Worm (Caenorhabditis elegans): ENCODE measurements around the gene act-1.

The act-1 gene

ce11 chrV:11124922-11125321 is 44.1 kb downstream of the act-1 start, which contains the start of gene C06H2.2:
Gene C06H2.2, plus strand, starts transcription at chrV:11125222.
- TF ChIP-seq ztf-11 (tag; optimal IDR thresholded peaks at IDR 0.05) (no peak), lin-13 (tag; optimal IDR thresholded peaks at IDR 0.05) (no peak), flh-1 (GFP tag; optimal IDR thresholded peaks at IDR 0.05) (no peak), ham-2 (GFP tag; optimal IDR thresholded peaks at IDR 0.05) (no peak), ceh-43 (GFP tag; optimal IDR thresholded peaks at IDR 0.05) (no peak), sem-2 (GFP tag; optimal IDR thresholded peaks at IDR 0.05) (no peak), nhr-237 (tag; optimal IDR thresholded peaks at IDR 0.05) (no peak), unc-120 (tag; optimal IDR thresholded peaks at IDR 0.05; ENCODE audit: poor library complexity, severe bottlenecking) (no peak), ces-1 (GFP tag; optimal IDR thresholded peaks at IDR 0.05) (no peak)

- no peak for TF ChIP-seq nhr-12 (tag; optimal IDR thresholded peaks at IDR 0.05)
- no peak for TF ChIP-seq snpc-4 (tag; optimal IDR thresholded peaks at IDR 0.05)
- TF ChIP-seq ceh-83 (GFP tag; optimal IDR thresholded peaks at IDR 0.05), result no peak
- TF ChIP-seq bed-3 (GFP tag; optimal IDR thresholded peaks at IDR 0.05), result no peak
- no peak for TF ChIP-seq ztf-11 (tag; optimal IDR thresholded peaks at IDR 0.05)
- TF ChIP-seq unc-120 (tag; optimal IDR thresholded peaks at IDR 0.05; ENCODE audit: poor library complexity, severe bottlenecking), result no peak
Observed at ce11 chrV:11127197-11127596, 46.3 kb downstream of the act-1 start, which contains the start of gene jmjd-5. Gene jmjd-5, plus strand, starts transcription at chrV:11127497.

ce11 chrV:11131801-11132200 is 50.9 kb downstream of the act-1 start:
- TF ChIP-seq nhr-237 (tag; optimal IDR thresholded peaks at IDR 0.05), result no peak
- TF ChIP-seq ceh-83 (GFP tag; optimal IDR thresholded peaks at IDR 0.05), result no peak
- TF ChIP-seq ceh-39 (tag; optimal IDR thresholded peaks at IDR 0.05), result no peak
- no peak for TF ChIP-seq ztf-11 (tag; optimal IDR thresholded peaks at IDR 0.05)
- no peak for TF ChIP-seq M03D4.4 (tag; optimal IDR thresholded peaks at IDR 0.05)
- no peak for TF ChIP-seq unc-120 (tag; optimal IDR thresholded peaks at IDR 0.05; ENCODE audit: poor library complexity, severe bottlenecking)
- TF ChIP-seq lsy-2 (tag; optimal IDR thresholded peaks at IDR 0.05), result no peak
- TF ChIP-seq blmp-1 (tag; optimal IDR thresholded peaks at IDR 0.05), result no peak
- no peak for TF ChIP-seq zip-8 (tag; optimal IDR thresholded peaks at IDR 0.05)
- TF ChIP-seq mep-1 (tag; optimal IDR thresholded peaks at IDR 0.05), result no peak
- no peak for TF ChIP-seq nhr-12 (tag; optimal IDR thresholded peaks at IDR 0.05)
- TF ChIP-seq lin-32 (GFP tag; optimal IDR thresholded peaks at IDR 0.05), result no peak
- TF ChIP-seq tbx-8 (GFP tag; optimal IDR thresholded peaks at IDR 0.05), result no peak
- no peak for TF ChIP-seq unc-39 (tag; optimal IDR thresholded peaks at IDR 0.05)
- TF ChIP-seq unc-62 (GFP tag; optimal IDR thresholded peaks at IDR 0.05), result no peak
- TF ChIP-seq ham-2 (GFP tag; optimal IDR thresholded peaks at IDR 0.05), result no peak
- TF ChIP-seq cnd-1 (tag; optimal IDR thresholded peaks at IDR 0.05), result no peak
- no peak for TF ChIP-seq nhr-76 (tag; optimal IDR thresholded peaks at IDR 0.05)
- no peak for TF ChIP-seq ceh-43 (GFP tag; optimal IDR thresholded peaks at IDR 0.05)
- TF ChIP-seq mls-2 (tag; optimal IDR thresholded peaks at IDR 0.05), result no peak
